Fruit fly (Drosophila melanogaster) whole organism, wandering third instar larva: ENCODE measurements around the gene CG15877.

Source experiments
- Abd-B ChIP-seq: fragments of >200 bp; optimal IDR thresholded peaks from 2 replicates; lab custom pipeline; 2017; ENCODE audit warnings: missing biosample characterization, missing genetic modification characterization
- CrebA ChIP-seq: fragments of 200-800 bp; sonication (Bioruptor generic); optimal IDR thresholded peaks from 2 replicates; lab custom pipeline; 2016; ENCODE audit warnings: missing biosample characterization, mild to moderate bottlenecking, missing genetic modification characterization, borderline replicate concordance
- br ChIP-seq: fragments of 200-800 bp; sonication (Bioruptor generic); optimal IDR thresholded peaks from 2 replicates; lab custom pipeline; 2016; ENCODE audit warnings: missing biosample characterization, missing genetic modification characterization
- h ChIP-seq: fragments of 200-800 bp; sonication (Bioruptor generic); optimal IDR thresholded peaks from 3 replicates; lab custom pipeline; 2016; ENCODE audit warnings: missing biosample characterization, mild to moderate bottlenecking, missing genetic modification characterization
- lola ChIP-seq: fragments of >200 bp; optimal IDR thresholded peaks from 2 replicates; lab custom pipeline; 2017; ENCODE audit warnings: missing biosample characterization, missing genetic modification characterization
- usp ChIP-seq: fragments of >200 bp; optimal IDR thresholded peaks from 2 replicates; lab custom pipeline; 2017; ENCODE audit warnings: missing biosample characterization, missing genetic modification characterization

DNA sequence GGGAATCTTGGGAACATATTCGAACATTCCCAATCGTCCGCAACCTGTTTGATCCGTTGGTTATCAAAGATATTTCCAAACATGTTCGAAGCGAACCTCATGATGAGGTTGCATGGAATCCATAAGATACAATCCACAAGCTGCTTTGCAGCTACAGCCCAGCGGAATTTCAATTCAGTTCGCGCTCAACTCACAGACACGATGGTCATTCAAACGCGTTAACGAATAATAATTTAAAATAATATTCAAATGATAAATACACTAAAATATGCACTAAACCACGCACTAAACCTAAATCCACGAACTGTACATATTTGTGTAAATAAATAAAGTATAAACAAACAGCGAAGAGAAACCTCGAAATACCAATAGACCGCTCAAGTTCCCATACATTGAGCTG, 10.5 kb upstream of the CG15877 start:
- TF ChIP-seq br = no peak
- TF ChIP-seq CrebA (GFP tag; lab: Kevin White, UChicago) = no peak
- TF ChIP-seq lola = no peak
- no peak for TF ChIP-seq usp
- TF ChIP-seq Abd-B = no peak
- TF ChIP-seq h (GFP tag; lab: Kevin White, UChicago) = peak; percentile 42
